Worm (Caenorhabditis elegans): ENCODE results near the gene nhl-2.

The nhl-2 gene

DNA sequence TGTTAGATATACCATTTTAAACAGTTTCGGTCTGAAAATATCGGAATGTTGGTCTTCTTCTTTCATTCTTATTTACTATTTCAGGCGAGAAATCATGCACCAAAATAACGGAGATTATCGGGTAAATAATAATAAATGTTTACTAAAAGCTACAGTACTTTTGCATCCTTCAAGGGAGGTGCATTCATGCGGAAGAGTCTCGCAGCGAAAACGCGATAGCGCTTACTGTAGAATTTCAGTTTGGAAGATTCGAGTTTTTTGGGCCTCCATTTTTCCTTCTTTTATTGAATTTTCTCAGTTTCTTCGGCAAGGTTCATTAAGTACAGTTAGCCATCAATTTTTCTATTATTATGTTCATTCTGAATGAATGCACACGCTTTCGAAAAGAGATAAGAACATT lies 42.8 kb downstream of the nhl-2 start, which contains the start of gene C35D10.7:
Gene C35D10.7 (plus strand): TSS at position 85 of the 400 bp plus-strand sequence.
- no peak for TF ChIP-seq scrt-1 (GFP tag; IDR thresholded peaks at IDR 0.05)
- TF ChIP-seq ceh-36 (tag; optimal IDR thresholded peaks at IDR 0.05), result no peak
- no peak for TF ChIP-seq B0310.2 (tag; optimal IDR thresholded peaks at IDR 0.05)
- no peak for TF ChIP-seq tbx-11 (GFP tag; IDR thresholded peaks at IDR 0.05)
- no peak for TF ChIP-seq sea-1 (GFP tag; conservative IDR thresholded peaks at IDR 0.05)
- TF ChIP-seq ama-1 (optimal IDR thresholded peaks at IDR 0.05), result no peak
- TF ChIP-seq ceh-13 (GFP tag; optimal IDR thresholded peaks at IDR 0.05), result no peak
- TF ChIP-seq hnd-1 (tag; optimal IDR thresholded peaks at IDR 0.05), result no peak
- TF ChIP-seq pes-1 (GFP tag; IDR thresholded peaks at IDR 0.05), result no peak
- TF ChIP-seq tra-4 (tag; optimal IDR thresholded peaks at IDR 0.05), result no peak
- no peak for TF ChIP-seq ets-7 (tag; optimal IDR thresholded peaks at IDR 0.05)
- no peak for TF ChIP-seq aly-1 (tag; optimal IDR thresholded peaks at IDR 0.05)
- no peak for TF ChIP-seq tbx-37 (GFP tag; conservative IDR thresholded peaks at IDR 0.05)
- no peak for TF ChIP-seq flt-1 (GFP tag; IDR thresholded peaks at IDR 0.05)
- TF ChIP-seq F13C5.2 (tag; optimal IDR thresholded peaks at IDR 0.05), result no peak

DNA sequence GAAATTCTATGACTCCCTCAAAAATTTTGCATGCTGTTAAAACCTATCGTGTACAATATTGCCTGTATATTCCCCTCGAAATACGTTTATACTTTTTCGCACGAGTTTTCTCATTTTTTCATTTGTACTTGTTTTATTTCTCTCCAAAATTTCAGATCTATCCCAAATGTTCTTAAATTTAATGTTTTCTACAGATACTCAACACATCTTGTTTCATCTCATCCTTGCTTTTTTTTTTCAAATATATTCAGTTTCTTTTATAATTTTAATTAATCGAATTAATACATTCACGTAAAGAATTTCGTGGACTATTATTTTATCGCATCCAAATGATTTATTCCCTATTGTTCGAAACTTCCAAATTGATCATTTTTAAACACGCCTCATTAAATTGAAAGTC lies 44.0 kb downstream of the nhl-2 start, which contains the start of gene C35D10.8:
Gene C35D10.8 (plus strand): TSS at position 301 of the 400 bp plus-strand sequence.
- TF ChIP-seq ceh-36 (tag; optimal IDR thresholded peaks at IDR 0.05), result no peak
- TF ChIP-seq ets-7 (tag; optimal IDR thresholded peaks at IDR 0.05), result no peak
- TF ChIP-seq flt-1 (GFP tag; IDR thresholded peaks at IDR 0.05), result no peak
- TF ChIP-seq tbx-37 (GFP tag; conservative IDR thresholded peaks at IDR 0.05), result no peak
- no peak for TF ChIP-seq pes-1 (GFP tag; IDR thresholded peaks at IDR 0.05)
- no peak for TF ChIP-seq sea-1 (GFP tag; conservative IDR thresholded peaks at IDR 0.05)
- TF ChIP-seq ama-1 (optimal IDR thresholded peaks at IDR 0.05), result no peak
- TF ChIP-seq scrt-1 (GFP tag; IDR thresholded peaks at IDR 0.05), result no peak
- no peak for TF ChIP-seq tbx-11 (GFP tag; IDR thresholded peaks at IDR 0.05)
- no peak for TF ChIP-seq B0310.2 (tag; optimal IDR thresholded peaks at IDR 0.05)

- TF ChIP-seq tra-4 (tag; optimal IDR thresholded peaks at IDR 0.05) (no peak), flt-1 (GFP tag; IDR thresholded peaks at IDR 0.05) (no peak), hmg-4 (GFP tag; optimal IDR thresholded peaks at IDR 0.05) (no peak), tbx-11 (GFP tag; IDR thresholded peaks at IDR 0.05) (no peak), B0310.2 (tag; optimal IDR thresholded peaks at IDR 0.05) (no peak), ceh-36 (tag; optimal IDR thresholded peaks at IDR 0.05) (no peak), ets-7 (tag; optimal IDR thresholded peaks at IDR 0.05) (no peak), pes-1 (GFP tag; IDR thresholded peaks at IDR 0.05) (no peak), hmbx-1 (tag; optimal IDR thresholded peaks at IDR 0.05) (no peak), tbx-37 (GFP tag; conservative IDR thresholded peaks at IDR 0.05) (no peak), hnd-1 (tag; optimal IDR thresholded peaks at IDR 0.05) (no peak), aly-1 (tag; optimal IDR thresholded peaks at IDR 0.05) (no peak)
These were observed 46.9 kb downstream of the nhl-2 start, which contains the start of gene ced-4 for ce11 chrIII:4852025-4852424. Gene ced-4 (plus strand): TSS chrIII:4852325.

DNA sequence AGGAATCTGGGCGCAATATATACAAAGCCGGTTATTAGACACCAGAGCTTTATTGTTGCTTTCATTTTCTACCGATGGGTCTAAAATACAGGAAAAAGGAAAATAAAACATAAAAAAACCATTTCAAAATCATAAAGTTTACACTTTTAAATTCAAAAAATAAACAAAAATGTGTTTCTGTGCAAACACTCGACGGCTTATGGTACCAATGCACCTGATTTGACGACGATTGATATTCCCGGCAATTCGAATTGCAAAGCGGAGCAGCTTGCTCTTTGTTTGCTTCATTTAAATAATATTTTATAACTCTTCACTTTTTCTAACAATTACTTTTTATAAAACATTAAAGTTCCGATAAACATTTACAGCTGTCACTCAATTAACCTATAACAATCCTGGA lies 48.7 kb downstream of the nhl-2 start, which contains the start of gene F26A1.1:
Gene F26A1.1 (plus strand): TSS at position 369 of the 400 bp plus-strand sequence.
- no peak for TF ChIP-seq aly-1 (tag; optimal IDR thresholded peaks at IDR 0.05)
- no peak for TF ChIP-seq ama-1 (optimal IDR thresholded peaks at IDR 0.05)
- no peak for TF ChIP-seq hmbx-1 (tag; optimal IDR thresholded peaks at IDR 0.05)
- TF ChIP-seq B0310.2 (tag; optimal IDR thresholded peaks at IDR 0.05), result no peak
- no peak for TF ChIP-seq ceh-36 (tag; optimal IDR thresholded peaks at IDR 0.05)
- TF ChIP-seq flt-1 (GFP tag; IDR thresholded peaks at IDR 0.05), result no peak
- no peak for TF ChIP-seq sea-1 (GFP tag; conservative IDR thresholded peaks at IDR 0.05)
- TF ChIP-seq pes-1 (GFP tag; IDR thresholded peaks at IDR 0.05), result no peak
- TF ChIP-seq hnd-1 (tag; optimal IDR thresholded peaks at IDR 0.05), result no peak
- no peak for TF ChIP-seq F13C5.2 (tag; optimal IDR thresholded peaks at IDR 0.05)
- TF ChIP-seq ets-7 (tag; optimal IDR thresholded peaks at IDR 0.05), result no peak
- TF ChIP-seq tra-4 (tag; optimal IDR thresholded peaks at IDR 0.05), result no peak
- no peak for TF ChIP-seq ceh-13 (GFP tag; optimal IDR thresholded peaks at IDR 0.05)
- TF ChIP-seq hmg-4 (GFP tag; optimal IDR thresholded peaks at IDR 0.05), result no peak
- no peak for TF ChIP-seq tbx-11 (GFP tag; IDR thresholded peaks at IDR 0.05)
- no peak for TF ChIP-seq tbx-37 (GFP tag; conservative IDR thresholded peaks at IDR 0.05)

DNA sequence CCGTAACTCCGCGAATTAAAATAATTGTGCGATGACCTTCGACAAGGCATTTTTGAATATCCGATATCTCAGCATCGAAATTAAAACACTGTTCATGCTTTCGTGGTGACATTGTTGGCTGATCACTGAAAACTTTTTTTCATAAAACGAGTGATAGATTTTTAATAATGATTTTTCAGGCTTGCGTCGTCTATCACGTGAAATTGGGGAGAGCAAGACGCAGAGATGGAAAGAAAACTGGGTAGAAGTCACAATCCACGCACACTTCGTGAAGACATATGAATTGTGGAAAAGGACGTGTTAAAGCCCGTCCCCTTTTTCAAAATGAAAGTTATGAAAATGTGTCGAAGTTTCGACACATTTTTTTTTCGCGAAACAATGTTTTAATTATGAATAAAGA lies 49.1 kb downstream of the nhl-2 start, which contains the start of gene nonu-1:
Gene nonu-1 (minus strand): TSS at position 169 of the 400 bp plus-strand sequence.
- TF ChIP-seq sea-1 (GFP tag; conservative IDR thresholded peaks at IDR 0.05), result no peak
- no peak for TF ChIP-seq aly-1 (tag; optimal IDR thresholded peaks at IDR 0.05)

ce11 chrIII:4844327-4844726 lies 54.6 kb downstream of the nhl-2 start, which contains the start of the genes clec-157 and fkh-5:
Gene clec-157 (minus strand): TSS chrIII:4844427.
Gene fkh-5 (plus strand): TSS chrIII:4844662.
- TF ChIP-seq B0310.2 (tag; optimal IDR thresholded peaks at IDR 0.05) (no peak), ama-1 (optimal IDR thresholded peaks at IDR 0.05) (no peak), hmbx-1 (tag; optimal IDR thresholded peaks at IDR 0.05) (no peak), tbx-11 (GFP tag; IDR thresholded peaks at IDR 0.05) (no peak), flt-1 (GFP tag; IDR thresholded peaks at IDR 0.05) (no peak), ceh-36 (tag; optimal IDR thresholded peaks at IDR 0.05) (no peak), ets-7 (tag; optimal IDR thresholded peaks at IDR 0.05) (no peak), tbx-37 (GFP tag; conservative IDR thresholded peaks at IDR 0.05) (no peak), ceh-13 (GFP tag; optimal IDR thresholded peaks at IDR 0.05) (no peak), tra-4 (tag; optimal IDR thresholded peaks at IDR 0.05) (no peak)
